Worm (Caenorhabditis elegans) whole organism, young adult: ENCODE data around the gene R144.13.

ENCODE experiments used
- Y53F4B.3 ChIP-seq: fragments of 200-800 bp; sonication (Bioruptor generic); IDR thresholded peaks from 2 replicates; pipeline ENCODE4 v1.3.6; 2022; ENCODE audit warnings: missing genetic modification reagents, missing genetic modification characterization, missing compliant biosample characterization
- Y56A3A.18 ChIP-seq: fragments of 200-800 bp; sonication (Bioruptor generic); IDR thresholded peaks from 2 replicates; pipeline ENCODE4 v1.3.6; 2022; ENCODE audit warnings: missing genetic modification reagents, missing genetic modification characterization, missing compliant biosample characterization
- hsf-1 ChIP-seq: fragments of 200-800 bp; sonication (Bioruptor generic); IDR thresholded peaks from 2 replicates; pipeline ENCODE4 v1.3.6; 2022; ENCODE audit warnings: missing genetic modification reagents, missing genetic modification characterization, missing compliant biosample characterization
- nfya-1 ChIP-seq: sonication (generic microtip); optimal IDR thresholded peaks from 2 replicates; lab custom pipeline; 2017; ENCODE audit warnings: antibody characterized with exemption, missing compliant biosample characterization, missing genetic modification characterization, borderline replicate concordance; ENCODE audit not compliant: insufficient read depth
- pha-4 ChIP-seq: fragments of 150-350 bp; sonication (generic microtip); optimal IDR thresholded peaks from 2 replicates; lab custom pipeline; 2014; ENCODE audit warnings: missing biosample characterization, missing genetic modification reagents, missing genetic modification characterization
- rec-8 ChIP-seq, 2 experiments: sonication (generic microtip); optimal IDR thresholded peaks; 2 replicates each; lab custom pipeline; 2016; ENCODE audit warnings: mild to moderate bottlenecking in 2 of 2, missing genetic modification characterization in 2 of 2, missing genetic modification reagents in 2 of 2, missing genotype in 2 of 2, missing biosample characterization in 1 of 2, missing compliant biosample characterization in 1 of 2, moderate library complexity in 1 of 2
- snpc-1.3 ChIP-seq: sonication (generic microtip); optimal IDR thresholded peaks from 2 replicates; lab custom pipeline; 2017; ENCODE audit warnings: missing genetic modification characterization, mild to moderate bottlenecking, missing compliant biosample characterization, antibody characterized with exemption, moderate library complexity, missing genotype, missing genetic modification reagents; ENCODE audit not compliant: insufficient read depth

DNA sequence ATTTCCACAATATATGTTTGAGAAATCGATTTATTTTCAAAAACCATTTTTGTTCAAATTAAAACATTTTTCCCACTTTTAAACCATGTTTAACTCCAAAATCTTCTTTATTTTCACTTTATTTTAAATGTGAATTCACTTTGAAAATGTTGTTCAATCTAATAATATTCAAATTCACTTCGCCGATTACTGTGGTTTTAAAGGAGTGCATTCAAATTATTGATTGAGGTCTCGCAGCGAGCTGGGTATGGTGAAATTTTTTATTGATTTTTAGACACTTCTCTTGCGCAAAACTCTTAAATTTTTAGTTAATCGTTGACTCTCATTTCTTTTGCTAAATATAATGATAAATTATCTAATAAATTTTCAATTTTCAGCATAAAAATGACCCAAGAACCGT lies 24.7 kb downstream of the R144.13 start, which contains the start of gene C45G9.5:
- TF ChIP-seq nfya-1 (tag; lab: Kevin White, UChicago) (no peak), snpc-1.3 (no peak), Y56A3A.18 (GFP tag; lab: Robert Waterston, UW) (no peak), pha-4 (tag; lab: Kevin White, UChicago) (no peak), hsf-1 (GFP tag; lab: Robert Waterston, UW) (no peak), rec-8 (tag; optimal IDR thresholded peaks at IDR 0.05; lab: Kevin White, UChicago) (no peak), Y53F4B.3 (no peak)
